Worm (Caenorhabditis elegans): ENCODE data around the gene grd-6.
A peak's percentile ranks its signal among the peaks of the same experiment; 100 is the strongest.

The grd-6 gene

ce11 chrV:9212499-9212898, 9.2 kb upstream of the grd-6 start:
- no peak for TF ChIP-seq him-1 (tag; optimal IDR thresholded peaks at IDR 0.05)
- peak; percentile 55 for TF ChIP-seq W03F9.2 (tag; optimal IDR thresholded peaks at IDR 0.05)
- no peak for TF ChIP-seq dao-5 (tag; optimal IDR thresholded peaks at IDR 0.05)

- TF ChIP-seq W03F9.2 (tag; optimal IDR thresholded peaks at IDR 0.05) (no peak), him-1 (tag; optimal IDR thresholded peaks at IDR 0.05) (no peak), dao-5 (tag; optimal IDR thresholded peaks at IDR 0.05) (no peak)
Observed at ce11 chrV:9213554-9213953, 8.1 kb upstream of the grd-6 start, which contains the start of gene mdt-27. Gene mdt-27 (minus strand): TSS chrV:9213654.

ce11 chrV:9217158-9217557, 4.5 kb upstream of the grd-6 start, which contains the start of gene pacs-1:
Gene pacs-1 (minus strand): TSS chrV:9217258.
- TF ChIP-seq him-1 (tag; optimal IDR thresholded peaks at IDR 0.05) (no peak), W03F9.2 (tag; optimal IDR thresholded peaks at IDR 0.05) (no peak), dao-5 (tag; optimal IDR thresholded peaks at IDR 0.05) (no peak)

- TF ChIP-seq him-1 (tag; optimal IDR thresholded peaks at IDR 0.05) (no peak), dao-5 (tag; optimal IDR thresholded peaks at IDR 0.05) (no peak), W03F9.2 (tag; optimal IDR thresholded peaks at IDR 0.05) (no peak)
Observed at ce11 chrV:9218214-9218613, 3.5 kb upstream of the grd-6 start.

- TF ChIP-seq dao-5 (tag; optimal IDR thresholded peaks at IDR 0.05) (no peak), him-1 (tag; optimal IDR thresholded peaks at IDR 0.05) (peak; percentile 57)
Observed at ce11 chrV:9218655-9219389, 2.8 kb upstream of the grd-6 start.

ce11 chrV:9219390-9219733, 2.3 kb upstream of the grd-6 start:
- TF ChIP-seq W03F9.2 (tag; optimal IDR thresholded peaks at IDR 0.05) = no peak
- TF ChIP-seq dao-5 (tag; optimal IDR thresholded peaks at IDR 0.05) = no peak
- TF ChIP-seq him-1 (tag; optimal IDR thresholded peaks at IDR 0.05) = no peak

- TF ChIP-seq W03F9.2 (tag; optimal IDR thresholded peaks at IDR 0.05) (no peak), him-1 (tag; optimal IDR thresholded peaks at IDR 0.05) (no peak), dao-5 (tag; optimal IDR thresholded peaks at IDR 0.05) (no peak)
Observed at ce11 chrV:9220444-9220843, 1.2 kb upstream of the grd-6 start.

- TF ChIP-seq him-1 (tag; optimal IDR thresholded peaks at IDR 0.05) (no peak), dao-5 (tag; optimal IDR thresholded peaks at IDR 0.05) (no peak), W03F9.2 (tag; optimal IDR thresholded peaks at IDR 0.05) (no peak)
Observed at ce11 chrV:9222819-9223218, 1.2 kb downstream of the grd-6 start.

- no peak for TF ChIP-seq W03F9.2 (tag; optimal IDR thresholded peaks at IDR 0.05)
- TF ChIP-seq dao-5 (tag; optimal IDR thresholded peaks at IDR 0.05) = no peak
- TF ChIP-seq him-1 (tag; optimal IDR thresholded peaks at IDR 0.05) = no peak
Observed at ce11 chrV:9224377-9224776, 2.7 kb downstream of the grd-6 start.

ce11 chrV:9224981-9225380, 3.3 kb downstream of the grd-6 start:
- no peak for TF ChIP-seq dao-5 (tag; optimal IDR thresholded peaks at IDR 0.05)
- TF ChIP-seq W03F9.2 (tag; optimal IDR thresholded peaks at IDR 0.05) = no peak
- no peak for TF ChIP-seq him-1 (tag; optimal IDR thresholded peaks at IDR 0.05)

- TF ChIP-seq dao-5 (tag; optimal IDR thresholded peaks at IDR 0.05) (no peak), him-1 (tag; optimal IDR thresholded peaks at IDR 0.05) (peak; percentile 23)
Observed at ce11 chrV:9225675-9226144, 4.0 kb downstream of the grd-6 start, which contains the start of gene F07C3.2. Gene F07C3.2 (plus strand): TSS chrV:9226094.

ce11 chrV:9232296-9232695, 10.6 kb downstream of the grd-6 start, which contains the start of gene F07C3.3:
Gene F07C3.3 (minus strand): TSS chrV:9232396.
- TF ChIP-seq dao-5 (tag; optimal IDR thresholded peaks at IDR 0.05) (no peak), W03F9.2 (tag; optimal IDR thresholded peaks at IDR 0.05) (no peak), him-1 (tag; optimal IDR thresholded peaks at IDR 0.05) (no peak)

- TF ChIP-seq W03F9.2 (tag; optimal IDR thresholded peaks at IDR 0.05) = peak; percentile 13
- TF ChIP-seq him-1 (tag; optimal IDR thresholded peaks at IDR 0.05) = no peak
Observed at ce11 chrV:9243171-9243996, 21.7 kb downstream of the grd-6 start, which contains the start of gene glo-4. Gene glo-4 (minus strand): TSS chrV:9243221.

ce11 chrV:9246260-9246659, 24.6 kb downstream of the grd-6 start, which contains the start of gene aat-2:
Gene aat-2 (minus strand): TSS chrV:9246360.
- no peak for TF ChIP-seq dao-5 (tag; optimal IDR thresholded peaks at IDR 0.05)
- TF ChIP-seq W03F9.2 (tag; optimal IDR thresholded peaks at IDR 0.05) = no peak
- TF ChIP-seq him-1 (tag; optimal IDR thresholded peaks at IDR 0.05) = no peak
